Worm (Caenorhabditis elegans) whole organism, L3 larva: ENCODE measurements around the gene R02D5.4.

Experiments
- ZK546.5 ChIP-seq: sonication (generic microtip); optimal IDR thresholded peaks from 2 replicates; lab custom pipeline; 2017; ENCODE audit warnings: missing biosample characterization, missing genetic modification characterization
- snpc-4 ChIP-seq: fragments of 150-350 bp; optimal IDR thresholded peaks from 2 replicates; lab custom pipeline; 2014; ENCODE audit warnings: missing biosample characterization, missing genetic modification characterization

- TF ChIP-seq snpc-4: no peak
- TF ChIP-seq ZK546.5 (tag; lab: Kevin White, UChicago): no peak
Measured at ce11 chrV:14523788-14524582, 39.5 kb upstream of the R02D5.4 start, which contains the start of gene ril-1.
